Fruit fly (Drosophila melanogaster): Measurements from ENCODE around the gene Recs1.

Recs1 gene

dm6 chr3R:14108158-14108921, 45.3 kb downstream of the Recs1 start, which contains the start of gene CG12402 (continued):
- TF ChIP-seq gsb (GFP tag; IDR thresholded peaks at IDR 0.05) (peak; percentile 81), CG18599 (GFP tag; optimal IDR thresholded peaks at IDR 0.05) (peak; percentile 88), Fer3 (tag; optimal IDR thresholded peaks at IDR 0.05) (peak; percentile 83), CG13775 (GFP tag; optimal IDR thresholded peaks at IDR 0.05) (peak; percentile 72), CG10565 (GFP tag; optimal IDR thresholded peaks at IDR 0.05) (peak; percentile 29), Side (GFP tag; optimal IDR thresholded peaks at IDR 0.05) (peak; percentile 71), pros (GFP tag; optimal IDR thresholded peaks at IDR 0.05) (peak; percentile 96), CG7928 (GFP tag; optimal IDR thresholded peaks at IDR 0.05) (peak; percentile 49), p53 (GFP tag; optimal IDR thresholded peaks at IDR 0.05) (peak; percentile 2), Mrtf (GFP tag; IDR thresholded peaks at IDR 0.05) (peak; percentile 84), nom (GFP tag; optimal IDR thresholded peaks at IDR 0.05) (no peak), sna (GFP tag; IDR thresholded peaks at IDR 0.05; ENCODE audit: partially characterized antibody) (peak; percentile 19; the same call in 1 of the 2 replicates), lilli (GFP tag; optimal IDR thresholded peaks at IDR 0.05) (peak; percentile 69), stc (GFP tag; IDR thresholded peaks at IDR 0.05) (peak; percentile 90), pan (optimal IDR thresholded peaks at IDR 0.05) (no peak), pan (GFP tag; optimal IDR thresholded peaks at IDR 0.05 in 1 of 2, IDR thresholded peaks at IDR 0.05 in 1 of 2) (peak in 1 of 2 experiments; percentile 90), Ets65A (GFP tag) (peak; percentile 95), CG14014 (GFP tag; IDR thresholded peaks at IDR 0.05) (peak; percentile 84), seq (GFP tag; IDR thresholded peaks at IDR 0.05) (peak; percentile 92), CG13624 (GFP tag; optimal IDR thresholded peaks at IDR 0.05) (peak; percentile 10), row (GFP tag; IDR thresholded peaks at IDR 0.05) (peak; percentile 94), Sox100B (GFP tag; optimal IDR thresholded peaks at IDR 0.05) (peak; percentile 84), Doc2 (GFP tag; IDR thresholded peaks at IDR 0.05) (no peak), ttk (GFP tag; IDR thresholded peaks at IDR 0.05) (peak; percentile 85), CG4854 (GFP tag; optimal IDR thresholded peaks at IDR 0.05) (peak; percentile 44), CG34224 (GFP tag; IDR thresholded peaks at IDR 0.05; ENCODE audit: partially characterized antibody) (peak; percentile 59; the same call in 2 of the 3 replicates), sd (tag; optimal IDR thresholded peaks at IDR 0.05) (peak; percentile 69), CG8944 (GFP tag; optimal IDR thresholded peaks at IDR 0.05) (peak; percentile 37), dm (GFP tag; optimal IDR thresholded peaks at IDR 0.05) (peak; percentile 60), CG9215 (GFP tag; IDR thresholded peaks at IDR 0.05) (peak; percentile 33; the same call in 1 of the 2 replicates), grn (GFP tag; optimal IDR thresholded peaks at IDR 0.05) (peak; percentile 79), CG6689 (GFP tag; IDR thresholded peaks at IDR 0.05) (peak; percentile 89), ssp (GFP tag; IDR thresholded peaks at IDR 0.05) (peak; percentile 69), CG2120 (GFP tag; optimal IDR thresholded peaks at IDR 0.05) (peak; percentile 67), H15 (GFP tag; IDR thresholded peaks at IDR 0.05) (peak; percentile 79), grau (tag; optimal IDR thresholded peaks at IDR 0.05) (peak; percentile 98), lmd (GFP tag; IDR thresholded peaks at IDR 0.05) (peak; percentile 85), sisA (GFP tag; IDR thresholded peaks at IDR 0.05) (peak; percentile 83), gcm2 (GFP tag; optimal IDR thresholded peaks at IDR 0.05) (peak; percentile 59), CG6175 (GFP tag; IDR thresholded peaks at IDR 0.05) (peak; percentile 52; the same call in 1 of the 3 replicates), CG12659 (GFP tag; optimal IDR thresholded peaks at IDR 0.05) (peak; percentile 79), eve (GFP tag; optimal IDR thresholded peaks at IDR 0.05) (no peak), oc (tag; optimal IDR thresholded peaks at IDR 0.05) (peak; percentile 70), CG6765 (GFP tag; optimal IDR thresholded peaks at IDR 0.05) (peak; percentile 46), ftz-f1 (GFP tag; optimal IDR thresholded peaks at IDR 0.05) (peak; percentile 99), Hr78 (GFP tag; optimal IDR thresholded peaks at IDR 0.05) (peak in 1 of 2 experiments; percentile 68), Hsf (GFP tag; optimal IDR thresholded peaks at IDR 0.05) (peak; percentile 71), croc (GFP tag; conservative IDR thresholded peaks at IDR 0.05) (peak; percentile 61), CHES-1-like (GFP tag; optimal IDR thresholded peaks at IDR 0.05) (peak; percentile 43), Hand (GFP tag; optimal IDR thresholded peaks at IDR 0.05) (peak; percentile 29)

All from whole organism, embryonic.